Worm (Caenorhabditis elegans) whole organism, L3 larva: Measurements from ENCODE around the gene M05D6.8.

Source experiments
- R02D3.7 ChIP-seq: fragments of 150-350 bp; optimal IDR thresholded peaks from 2 replicates; lab custom pipeline; 2014; ENCODE audit warnings: missing biosample characterization, missing genetic modification characterization
- ZK546.5 ChIP-seq: sonication (generic microtip); optimal IDR thresholded peaks from 2 replicates; lab custom pipeline; 2017; ENCODE audit warnings: missing biosample characterization, missing genetic modification characterization
- aly-2 ChIP-seq: fragments of 150-350 bp; optimal IDR thresholded peaks from 2 replicates; lab custom pipeline; 2014; ENCODE audit warnings: missing biosample characterization, missing genetic modification characterization
- ama-1 ChIP-seq: fragments of 150-350 bp; optimal IDR thresholded peaks from 2 replicates; lab custom pipeline; 2018
- ceh-16 ChIP-seq: sonication (generic microtip); optimal IDR thresholded peaks from 2 replicates; lab custom pipeline; 2017; ENCODE audit warnings: missing biosample characterization, missing genetic modification characterization
- ceh-28 ChIP-seq: fragments of 150-350 bp; optimal IDR thresholded peaks from 2 replicates; lab custom pipeline; 2014; ENCODE audit warnings: missing biosample characterization, missing genetic modification reagents, missing genetic modification characterization
- ceh-82 ChIP-seq: fragments of 150-350 bp; optimal IDR thresholded peaks from 2 replicates; lab custom pipeline; 2014; ENCODE audit warnings: missing biosample characterization, missing genetic modification characterization
- ceh-9 ChIP-seq: sonication (generic microtip); optimal IDR thresholded peaks from 2 replicates; lab custom pipeline; 2018; ENCODE audit warnings: missing biosample characterization, missing genetic modification characterization
- daf-12 ChIP-seq: fragments of 150-350 bp; optimal IDR thresholded peaks from 2 replicates; lab custom pipeline; 2014; ENCODE audit warnings: missing biosample characterization, missing genetic modification reagents, missing genetic modification characterization
- egl-27 ChIP-seq: sonication (generic microtip); optimal IDR thresholded peaks from 4 replicates; lab custom pipeline; 2017; ENCODE audit warnings: missing biosample characterization, missing genetic modification reagents, missing genetic modification characterization
- egl-5 ChIP-seq: fragments of 150-350 bp; optimal IDR thresholded peaks from 2 replicates; lab custom pipeline; 2017; ENCODE audit warnings: missing biosample characterization, missing genetic modification reagents, missing genetic modification characterization, inconsistent platforms
- elt-1 ChIP-seq: fragments of 150-350 bp; optimal IDR thresholded peaks from 2 replicates; lab custom pipeline; 2014; ENCODE audit warnings: missing biosample characterization, missing genetic modification characterization
- elt-2 ChIP-seq: sonication (generic microtip); optimal IDR thresholded peaks from 2 replicates; lab custom pipeline; 2016; ENCODE audit warnings: missing genetic modification reagents, mild to moderate bottlenecking, missing genetic modification characterization, missing compliant biosample characterization
- elt-3 ChIP-seq, 3 experiments: fragments of 150-350 bp in 1 of 3; sonication (generic microtip) in 2 of 3; optimal IDR thresholded peaks; 2 replicates in 2 of 3; 4 replicates in 1 of 3; lab custom pipeline; 2014 to 2017; ENCODE audit warnings: missing biosample characterization in 3 of 3, missing genetic modification characterization in 3 of 3
- eor-1 ChIP-seq, 2 experiments: fragments of 150-350 bp; optimal IDR thresholded peaks; 2 replicates each; lab custom pipeline; 2014 to 2018; ENCODE audit warnings: missing biosample characterization in 2 of 2, missing genetic modification characterization in 2 of 2
- fkh-10 ChIP-seq: sonication (generic microtip); optimal IDR thresholded peaks from 2 replicates; lab custom pipeline; 2017; ENCODE audit warnings: missing biosample characterization, missing genetic modification reagents, missing genetic modification characterization
- fkh-2 ChIP-seq: fragments of 150-350 bp; optimal IDR thresholded peaks from 2 replicates; lab custom pipeline; 2014; ENCODE audit warnings: missing biosample characterization, missing genetic modification reagents, missing genetic modification characterization
- fos-1 ChIP-seq: fragments of 150-350 bp; optimal IDR thresholded peaks from 2 replicates; lab custom pipeline; 2014; ENCODE audit warnings: missing biosample characterization, missing genetic modification characterization
- hmg-11 ChIP-seq: sonication (generic microtip); optimal IDR thresholded peaks from 2 replicates; lab custom pipeline; 2016; ENCODE audit warnings: missing genetic modification characterization, missing compliant biosample characterization
- jun-1 ChIP-seq: fragments of 150-350 bp; optimal IDR thresholded peaks from 2 replicates; lab custom pipeline; 2014; ENCODE audit warnings: missing biosample characterization, missing genetic modification reagents, missing genetic modification characterization
- lin-15B ChIP-seq: fragments of 150-350 bp; optimal IDR thresholded peaks from 2 replicates; lab custom pipeline; 2014; ENCODE audit warnings: missing biosample characterization, missing genetic modification characterization
- lin-39 ChIP-seq: fragments of 150-350 bp; optimal IDR thresholded peaks from 2 replicates; lab custom pipeline; 2018; ENCODE audit warnings: missing biosample characterization, missing genetic modification reagents, missing genetic modification characterization
- lsy-12 ChIP-seq: sonication (generic microtip); optimal IDR thresholded peaks from 2 replicates; lab custom pipeline; 2016; ENCODE audit warnings: mild to moderate bottlenecking, missing genetic modification characterization, missing compliant biosample characterization
- mdl-1 ChIP-seq: fragments of 150-350 bp; optimal IDR thresholded peaks from 2 replicates; lab custom pipeline; 2014; ENCODE audit warnings: missing biosample characterization, missing genetic modification characterization
- mml-1 ChIP-seq: fragments of 150-350 bp; sonication (generic microtip); optimal IDR thresholded peaks from 3 replicates; lab custom pipeline; 2014; ENCODE audit warnings: missing biosample characterization, missing genetic modification characterization
- nfya-1 ChIP-seq: sonication (generic microtip); optimal IDR thresholded peaks from 2 replicates; lab custom pipeline; 2017; ENCODE audit warnings: missing genetic modification characterization, mild to moderate bottlenecking, missing compliant biosample characterization, antibody characterized with exemption, moderate library complexity; ENCODE audit not compliant: insufficient read depth
- nhr-11 ChIP-seq: fragments of 150-350 bp; optimal IDR thresholded peaks from 2 replicates; lab custom pipeline; 2014; ENCODE audit warnings: missing biosample characterization, missing genetic modification characterization
- nhr-12 ChIP-seq: fragments of 150-350 bp; optimal IDR thresholded peaks from 2 replicates; lab custom pipeline; 2014; ENCODE audit warnings: missing biosample characterization, missing genetic modification characterization
- nhr-23 ChIP-seq: fragments of 150-350 bp; optimal IDR thresholded peaks from 2 replicates; lab custom pipeline; 2014; ENCODE audit warnings: missing biosample characterization, missing genetic modification reagents, missing genetic modification characterization
- nhr-237 ChIP-seq: fragments of 150-350 bp; optimal IDR thresholded peaks from 2 replicates; lab custom pipeline; 2014; ENCODE audit warnings: missing biosample characterization, missing genetic modification characterization
- nhr-25 ChIP-seq: sonication (generic microtip); optimal IDR thresholded peaks from 2 replicates; lab custom pipeline; 2017; ENCODE audit warnings: missing biosample characterization, missing genetic modification characterization
- nhr-28 ChIP-seq: fragments of 150-350 bp; optimal IDR thresholded peaks from 2 replicates; lab custom pipeline; 2014; ENCODE audit warnings: missing biosample characterization, missing genetic modification characterization
- nhr-43 ChIP-seq: sonication (generic microtip); optimal IDR thresholded peaks from 2 replicates; lab custom pipeline; 2016; ENCODE audit warnings: mild to moderate bottlenecking, missing genetic modification characterization, missing compliant biosample characterization; ENCODE audit not compliant: poor library complexity, severe bottlenecking
- nhr-67 ChIP-seq: fragments of 150-350 bp; optimal IDR thresholded peaks from 2 replicates; lab custom pipeline; 2014; ENCODE audit warnings: missing biosample characterization, missing genetic modification characterization
- nhr-76 ChIP-seq: fragments of 150-350 bp; sonication (generic microtip); optimal IDR thresholded peaks from 5 replicates; lab custom pipeline; 2014; ENCODE audit warnings: missing biosample characterization, missing genetic modification characterization
- nhr-77 ChIP-seq: fragments of 150-350 bp; optimal IDR thresholded peaks from 2 replicates; lab custom pipeline; 2014; ENCODE audit warnings: missing biosample characterization, missing genetic modification characterization
- pha-4 ChIP-seq: fragments of 150-350 bp; optimal IDR thresholded peaks from 2 replicates; lab custom pipeline; 2014; ENCODE audit warnings: missing biosample characterization, missing genetic modification reagents, missing genetic modification characterization
- pqm-1 ChIP-seq: fragments of 150-350 bp; optimal IDR thresholded peaks from 2 replicates; lab custom pipeline; 2017; ENCODE audit warnings: missing biosample characterization, missing genetic modification characterization, inconsistent platforms
- sea-2 ChIP-seq: fragments of 150-350 bp; sonication (generic microtip); optimal IDR thresholded peaks from 4 replicates; lab custom pipeline; 2014; ENCODE audit warnings: missing biosample characterization, missing genetic modification reagents, missing genetic modification characterization
- skn-1 ChIP-seq: fragments of 150-350 bp; optimal IDR thresholded peaks from 2 replicates; lab custom pipeline; 2014; ENCODE audit warnings: missing biosample characterization, missing genetic modification characterization
- snpc-4 ChIP-seq: fragments of 150-350 bp; optimal IDR thresholded peaks from 2 replicates; lab custom pipeline; 2014; ENCODE audit warnings: missing biosample characterization, missing genetic modification characterization
- tbx-2 ChIP-seq: sonication (generic microtip); optimal IDR thresholded peaks from 2 replicates; lab custom pipeline; 2016; ENCODE audit warnings: mild to moderate bottlenecking, missing genetic modification characterization, missing compliant biosample characterization
- unc-39 ChIP-seq: sonication (generic microtip); optimal IDR thresholded peaks from 4 replicates; lab custom pipeline; 2017; ENCODE audit warnings: missing biosample characterization, missing genetic modification characterization
- unc-62 ChIP-seq: fragments of 150-350 bp; sonication (generic microtip); optimal IDR thresholded peaks from 4 replicates; lab custom pipeline; 2014; ENCODE audit warnings: missing biosample characterization, missing genetic modification reagents, missing genetic modification characterization
- zag-1 ChIP-seq: fragments of 150-350 bp; optimal IDR thresholded peaks from 2 replicates; lab custom pipeline; 2014; ENCODE audit warnings: missing biosample characterization, missing genetic modification characterization
- ztf-11 ChIP-seq: fragments of 150-350 bp; optimal IDR thresholded peaks from 2 replicates; lab custom pipeline; 2014; ENCODE audit warnings: missing biosample characterization, missing genetic modification characterization
- ztf-4 ChIP-seq: fragments of 150-350 bp; optimal IDR thresholded peaks from 2 replicates; lab custom pipeline; 2014; ENCODE audit warnings: missing biosample characterization, missing genetic modification characterization

Gene M05D6.8

DNA sequence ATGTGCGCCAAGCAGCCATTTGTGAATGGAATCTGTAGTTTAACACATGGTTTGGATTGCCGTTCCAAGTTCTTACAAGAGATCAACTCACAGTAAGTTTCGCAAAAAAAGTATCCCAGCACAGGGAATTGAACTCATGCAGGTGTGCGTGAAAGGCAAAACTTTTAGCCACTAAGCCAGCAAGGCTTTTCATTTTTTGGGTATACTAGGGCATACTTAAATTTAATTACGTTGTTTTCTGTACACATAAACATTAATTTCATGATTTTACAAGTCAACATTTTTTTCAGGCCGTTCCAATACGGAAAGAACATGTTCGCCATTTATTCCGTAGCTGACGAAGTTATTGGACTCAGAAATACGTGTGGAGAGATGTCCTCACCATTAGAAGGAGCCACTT is 29.5 kb downstream of the M05D6.8 start:
- TF ChIP-seq unc-39 (tag; lab: Kevin White, UChicago), result no peak
- TF ChIP-seq nhr-43 (tag; lab: Kevin White, UChicago), result peak; percentile 33
- peak; percentile 18 for TF ChIP-seq tbx-2 (tag; lab: Kevin White, UChicago)
- TF ChIP-seq nhr-23, result peak; percentile 6

DNA sequence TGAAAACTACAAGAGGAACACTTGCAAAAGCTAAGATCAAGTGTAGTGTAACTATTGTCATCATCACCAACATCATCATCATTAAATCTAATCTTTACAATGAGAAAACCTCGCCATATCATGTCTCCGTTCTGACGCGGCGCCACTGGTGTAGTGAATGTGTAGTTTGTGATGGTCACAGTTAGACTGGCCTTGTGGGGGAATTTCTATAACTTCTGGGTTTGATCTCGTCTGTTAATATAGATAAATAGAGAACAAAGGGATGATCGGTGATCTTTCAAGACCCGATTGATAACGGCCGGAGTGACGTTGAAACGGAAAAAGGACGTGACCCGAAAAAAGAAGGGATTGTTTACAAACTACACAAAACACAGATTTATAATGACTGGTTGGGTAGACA is 30.2 kb downstream of the M05D6.8 start:
- no peak for TF ChIP-seq R02D3.7 (tag; lab: Kevin White, UChicago)
- TF ChIP-seq lsy-12 (tag; lab: Kevin White, UChicago), result no peak
- peak; percentile 37 for TF ChIP-seq mdl-1
- TF ChIP-seq unc-62, result peak; percentile 21
- TF ChIP-seq mml-1 (tag; lab: Kevin White, UChicago), result no peak
- TF ChIP-seq pqm-1 (tag; lab: Kevin White, UChicago), result no peak
- no peak for TF ChIP-seq nfya-1 (tag; lab: Kevin White, UChicago)
- TF ChIP-seq unc-39 (tag; lab: Kevin White, UChicago), result no peak
- TF ChIP-seq nhr-67, result no peak
- no peak for TF ChIP-seq eor-1 (tag; optimal IDR thresholded peaks at IDR 0.05; lab: Kevin White, UChicago)
- peak; percentile 62 for TF ChIP-seq elt-1
- TF ChIP-seq ztf-4 (tag; lab: Kevin White, UChicago), result no peak
- no peak for TF ChIP-seq sea-2 (GFP tag; lab: Kevin White, UChicago)
- no peak for TF ChIP-seq lin-15B
- no peak for TF ChIP-seq egl-5 (tag; lab: Kevin White, UChicago)
- no peak for TF ChIP-seq fkh-2 (tag; lab: Kevin White, UChicago)
- TF ChIP-seq ceh-82 (tag; lab: Kevin White, UChicago), result no peak
- TF ChIP-seq ZK546.5 (tag; lab: Kevin White, UChicago), result no peak
- no peak for TF ChIP-seq pha-4 (tag; lab: Kevin White, UChicago)
- TF ChIP-seq elt-3 (tag; optimal IDR thresholded peaks at IDR 0.05; lab: Kevin White, UChicago), result peak; percentile 31 to 79 (median 77)
- peak; percentile 44 for TF ChIP-seq ceh-28 (tag; lab: Kevin White, UChicago)
- TF ChIP-seq nhr-28 (tag; lab: Kevin White, UChicago), result no peak
- TF ChIP-seq ceh-16 (tag; lab: Kevin White, UChicago), result no peak
- no peak for TF ChIP-seq nhr-77 (tag; lab: Kevin White, UChicago)
- no peak for TF ChIP-seq nhr-237
- no peak for TF ChIP-seq jun-1 (tag; lab: Kevin White, UChicago)
- TF ChIP-seq lin-39, result no peak
- TF ChIP-seq fkh-10 (GFP tag; lab: Kevin White, UChicago), result no peak
- TF ChIP-seq nhr-25 (tag; lab: Kevin White, UChicago), result peak; percentile 83
- TF ChIP-seq nhr-23, result peak; percentile 90
- no peak for TF ChIP-seq egl-27 (tag; lab: Kevin White, UChicago)
- peak; percentile 28 for TF ChIP-seq nhr-76
- no peak for TF ChIP-seq ceh-9 (tag; lab: Kevin White, UChicago)
- no peak for TF ChIP-seq ztf-11 (tag; lab: Kevin White, UChicago)
- no peak for TF ChIP-seq snpc-4 (tag; lab: Kevin White, UChicago)
- no peak for TF ChIP-seq daf-12 (tag; lab: Kevin White, UChicago)
- TF ChIP-seq tbx-2 (tag; lab: Kevin White, UChicago), result no peak
- TF ChIP-seq nhr-43 (tag; lab: Kevin White, UChicago), result peak; percentile 88
- no peak for TF ChIP-seq aly-2 (tag; lab: Kevin White, UChicago)
- no peak for TF ChIP-seq nhr-12 (tag; lab: Kevin White, UChicago)
- TF ChIP-seq skn-1 (tag; lab: Kevin White, UChicago), result no peak
- TF ChIP-seq ama-1 (lab: Kevin White, UChicago), result peak; percentile 58
- no peak for TF ChIP-seq elt-2 (tag; lab: Kevin White, UChicago)
- no peak for TF ChIP-seq fos-1 (tag; lab: Kevin White, UChicago)
- TF ChIP-seq hmg-11 (tag; lab: Kevin White, UChicago), result no peak
- no peak for TF ChIP-seq zag-1 (tag; lab: Kevin White, UChicago)
- TF ChIP-seq nhr-11 (tag; lab: Kevin White, UChicago), result no peak
